Fruit fly (Drosophila melanogaster) whole organism, embryonic: ENCODE data around the gene goe.
A peak's percentile ranks its signal among the peaks of the same experiment; 100 is the strongest.

Experiments used
- Atf6 ChIP-seq: fragments of 200-800 bp; sonication (Bioruptor generic); IDR thresholded peaks from 2 replicates; pipeline ENCODE4 v1.3.6; 2022; ENCODE audit warnings: missing biosample characterization, missing genetic modification characterization
- CG11093 ChIP-seq: fragments of 200-800 bp; sonication (Bioruptor generic); IDR thresholded peaks from 3 replicates; pipeline ENCODE4 v1.3.6; 2022; ENCODE audit warnings: missing biosample characterization, missing genetic modification characterization
- CG11247 ChIP-seq: fragments of 200-800 bp; sonication (Bioruptor generic); IDR thresholded peaks from 2 replicates; pipeline ENCODE4 v1.3.6; 2022; ENCODE audit warnings: missing biosample characterization, missing genetic modification characterization
- CG11456 ChIP-seq: fragments of 200-800 bp; sonication (Bioruptor generic); IDR thresholded peaks from 3 replicates; pipeline ENCODE4 v1.3.6; 2022; ENCODE audit warnings: missing biosample characterization, missing genetic modification characterization
- CG11504 ChIP-seq: fragments of 200-800 bp; sonication (Bioruptor generic); optimal IDR thresholded peaks from 3 replicates; lab custom pipeline; 2019; ENCODE audit warnings: missing biosample characterization, mild to moderate bottlenecking, missing genetic modification characterization, moderate library complexity
- CG13775 ChIP-seq: fragments of 200-800 bp; sonication (Bioruptor generic); optimal IDR thresholded peaks from 3 replicates; lab custom pipeline; 2017; ENCODE audit warnings: missing biosample characterization, mild to moderate bottlenecking, missing genetic modification characterization
- CG15011 ChIP-seq: fragments of 200-800 bp; sonication (Bioruptor generic); optimal IDR thresholded peaks from 3 replicates; lab custom pipeline; 2018; ENCODE audit warnings: missing biosample characterization, mild to moderate bottlenecking, missing genetic modification characterization
- CG15514 ChIP-seq: fragments of 200-800 bp; sonication (Bioruptor generic); optimal IDR thresholded peaks from 3 replicates; lab custom pipeline; 2017; ENCODE audit warnings: missing biosample characterization, missing genetic modification characterization, mild to moderate bottlenecking, moderate library complexity, missing genetic modification reagents
- CG15696 ChIP-seq: fragments of 200-800 bp; sonication (Bioruptor generic); optimal IDR thresholded peaks from 2 replicates; lab custom pipeline; 2019; ENCODE audit warnings: missing biosample characterization, mild to moderate bottlenecking, missing genetic modification characterization, moderate library complexity
- CG18262 ChIP-seq: fragments of 200-800 bp; optimal IDR thresholded peaks from 3 replicates; lab custom pipeline; 2019; ENCODE audit warnings: missing biosample characterization, mild to moderate bottlenecking, missing genetic modification characterization, moderate library complexity
- CG1832 ChIP-seq: fragments of 200-800 bp; sonication (Bioruptor generic); optimal IDR thresholded peaks from 2 replicates; lab custom pipeline; 2017; ENCODE audit warnings: missing biosample characterization, mild to moderate bottlenecking, missing genetic modification characterization, inconsistent platforms
- CG2712 ChIP-seq: fragments of 200-800 bp; optimal IDR thresholded peaks from 3 replicates; lab custom pipeline; 2019; ENCODE audit warnings: missing biosample characterization, mild to moderate bottlenecking, missing genetic modification characterization, moderate library complexity
- CG3163 ChIP-seq: fragments of 200-800 bp; sonication (Bioruptor generic); optimal IDR thresholded peaks from 3 replicates; lab custom pipeline; 2016; ENCODE audit warnings: missing biosample characterization, missing genetic modification characterization
- CG3838 ChIP-seq: fragments of 200-800 bp; sonication (Bioruptor generic); optimal IDR thresholded peaks from 3 replicates; lab custom pipeline; 2016; ENCODE audit warnings: missing biosample characterization, missing genetic modification characterization
- CG4854 ChIP-seq: fragments of 200-800 bp; sonication (Bioruptor generic); optimal IDR thresholded peaks from 2 replicates; lab custom pipeline; 2016; ENCODE audit warnings: missing biosample characterization, missing genetic modification characterization, inconsistent platforms
- CG6689 ChIP-seq: fragments of 200-800 bp; sonication (Bioruptor generic); IDR thresholded peaks from 2 replicates; pipeline ENCODE4 v1.3.6; 2022; ENCODE audit warnings: missing biosample characterization, missing genetic modification characterization
- CG6854 ChIP-seq: fragments of 200-800 bp; sonication (Bioruptor generic); optimal IDR thresholded peaks from 3 replicates; lab custom pipeline; 2017; ENCODE audit warnings: missing biosample characterization, mild to moderate bottlenecking, missing genetic modification characterization
- CG7987 ChIP-seq: fragments of 200-800 bp; sonication (Bioruptor generic); optimal IDR thresholded peaks from 2 replicates; lab custom pipeline; 2018; ENCODE audit warnings: missing biosample characterization, mild to moderate bottlenecking, missing genetic modification characterization, moderate library complexity
- CrebB ChIP-seq: fragments of 200-800 bp; sonication (Bioruptor generic); optimal IDR thresholded peaks from 3 replicates; lab custom pipeline; 2018; ENCODE audit warnings: missing biosample characterization, mild to moderate bottlenecking, missing genetic modification characterization
- Elba2 ChIP-seq: fragments of 200-800 bp; sonication (Bioruptor generic); optimal IDR thresholded peaks from 3 replicates; lab custom pipeline; 2016; ENCODE audit warnings: missing biosample characterization, missing genetic modification characterization
- Fer2 ChIP-seq: fragments of 200-800 bp; sonication (Bioruptor generic); optimal IDR thresholded peaks from 2 replicates; lab custom pipeline; 2018; ENCODE audit warnings: missing biosample characterization, mild to moderate bottlenecking, missing genetic modification characterization, moderate library complexity
- HHEX ChIP-seq: fragments of 200-800 bp; sonication (Bioruptor generic); optimal IDR thresholded peaks from 3 replicates; lab custom pipeline; 2017; ENCODE audit warnings: missing biosample characterization, mild to moderate bottlenecking, missing genetic modification characterization, missing genetic modification reagents
- Hr3 ChIP-seq: fragments of 200-800 bp; sonication (Bioruptor generic); optimal IDR thresholded peaks from 3 replicates; lab custom pipeline; 2016; ENCODE audit warnings: missing biosample characterization, missing genetic modification characterization
- Hr39 ChIP-seq: fragments of >200 bp; optimal IDR thresholded peaks from 2 replicates; lab custom pipeline; 2017
- Lpt ChIP-seq: fragments of >200 bp; optimal IDR thresholded peaks from 2 replicates; lab custom pipeline; 2018; ENCODE audit warnings: missing biosample characterization, missing genetic modification characterization
- MESR4 ChIP-seq: fragments of 200-800 bp; sonication (Bioruptor generic); optimal IDR thresholded peaks from 2 replicates; lab custom pipeline; 2018; ENCODE audit warnings: missing biosample characterization, mild to moderate bottlenecking, missing genetic modification characterization, moderate library complexity
- Max ChIP-seq: fragments of 200-800 bp; sonication (Bioruptor generic); optimal IDR thresholded peaks from 2 replicates; lab custom pipeline; 2016; ENCODE audit warnings: missing biosample characterization, mild to moderate bottlenecking, missing genetic modification characterization
- Oli ChIP-seq: fragments of 200-800 bp; sonication (Bioruptor generic); optimal IDR thresholded peaks from 2 replicates; lab custom pipeline; 2018; ENCODE audit warnings: missing biosample characterization, mild to moderate bottlenecking, missing genetic modification characterization, moderate library complexity
- Sox102F ChIP-seq: fragments of 200-800 bp; sonication (Bioruptor generic); optimal IDR thresholded peaks from 2 replicates; lab custom pipeline; 2018; ENCODE audit warnings: missing biosample characterization, mild to moderate bottlenecking, missing genetic modification characterization, moderate library complexity
- Ssrp ChIP-seq: fragments of 200-800 bp; sonication (Bioruptor generic); optimal IDR thresholded peaks from 2 replicates; lab custom pipeline; 2018; ENCODE audit warnings: missing biosample characterization, mild to moderate bottlenecking, missing genetic modification characterization, moderate library complexity
- TFAM ChIP-seq: fragments of 200-800 bp; sonication (Bioruptor generic); optimal IDR thresholded peaks from 2 replicates; lab custom pipeline; 2017; ENCODE audit warnings: missing biosample characterization, missing genetic modification characterization, inconsistent platforms
- bcd ChIP-seq: fragments of 200-800 bp; sonication (Bioruptor generic); optimal IDR thresholded peaks from 2 replicates; lab custom pipeline; 2017; ENCODE audit warnings: missing biosample characterization, mild to moderate bottlenecking, missing genetic modification characterization
- chn ChIP-seq: fragments of 200-800 bp; sonication (Bioruptor generic); optimal IDR thresholded peaks from 2 replicates; lab custom pipeline; 2016; ENCODE audit warnings: missing biosample characterization, missing genetic modification characterization
- dmrt11E ChIP-seq: fragments of 200-800 bp; sonication (Bioruptor generic); optimal IDR thresholded peaks from 3 replicates; lab custom pipeline; 2018; ENCODE audit warnings: missing biosample characterization, mild to moderate bottlenecking, missing genetic modification characterization, moderate library complexity
- dmrt99B ChIP-seq: fragments of 200-800 bp; sonication (Bioruptor generic); optimal IDR thresholded peaks from 2 replicates; lab custom pipeline; 2018; ENCODE audit warnings: missing biosample characterization, mild to moderate bottlenecking, missing genetic modification characterization, moderate library complexity
- gem ChIP-seq: fragments of 200-800 bp; sonication (Bioruptor generic); optimal IDR thresholded peaks from 2 replicates; lab custom pipeline; 2019; ENCODE audit warnings: missing biosample characterization, mild to moderate bottlenecking, missing genetic modification characterization, moderate library complexity
- gt ChIP-seq: fragments of 200-800 bp; sonication (Bioruptor generic); IDR thresholded peaks from 2 replicates; pipeline ENCODE4 v1.3.6; 2022; ENCODE audit warnings: missing biosample characterization, missing genetic modification characterization
- mirr ChIP-seq: fragments of 200-800 bp; sonication (Bioruptor generic); optimal IDR thresholded peaks from 3 replicates; lab custom pipeline; 2018; ENCODE audit warnings: missing biosample characterization, mild to moderate bottlenecking, missing genetic modification characterization
- nom ChIP-seq: fragments of 200-800 bp; sonication (Bioruptor generic); optimal IDR thresholded peaks from 2 replicates; lab custom pipeline; 2017; ENCODE audit warnings: missing biosample characterization, missing genetic modification characterization, mild to moderate bottlenecking, moderate library complexity, missing genetic modification reagents
- oc ChIP-seq: fragments of 200-800 bp; sonication (Bioruptor generic); optimal IDR thresholded peaks from 2 replicates; lab custom pipeline; 2018; ENCODE audit warnings: missing biosample characterization, mild to moderate bottlenecking, missing genetic modification characterization, moderate library complexity
- pan ChIP-seq, 4 experiments: fragments of >200 bp in 3 of 4; fragments of 200-800 bp in 1 of 4; sonication (Bioruptor generic) in 1 of 4; optimal IDR thresholded peaks in 3 of 4; IDR thresholded peaks in 1 of 4; 2 replicates each; pipeline versions ENCODE4 v1.3.6 to Lab custom; 2017 to 2022; ENCODE audit warnings: missing biosample characterization in 2 of 4, missing genetic modification characterization in 2 of 4, mixed read lengths in 1 of 4
- peb ChIP-seq: fragments of 200-800 bp; sonication (Bioruptor generic); IDR thresholded peaks from 2 replicates; pipeline ENCODE4 v1.3.6; 2022; ENCODE audit warnings: missing biosample characterization, missing genetic modification characterization
- scrt ChIP-seq: fragments of 200-800 bp; sonication (Bioruptor generic); optimal IDR thresholded peaks from 2 replicates; lab custom pipeline; 2018; ENCODE audit warnings: missing biosample characterization, mild to moderate bottlenecking, missing genetic modification characterization, moderate library complexity
- sqz ChIP-seq: fragments of 200-800 bp; sonication (Bioruptor generic); optimal IDR thresholded peaks from 3 replicates; lab custom pipeline; 2018; ENCODE audit warnings: missing biosample characterization, mild to moderate bottlenecking, missing genetic modification characterization
- stwl ChIP-seq: fragments of 200-800 bp; sonication (Bioruptor generic); optimal IDR thresholded peaks from 3 replicates; lab custom pipeline; 2018; ENCODE audit warnings: missing biosample characterization, mild to moderate bottlenecking, missing genetic modification characterization, moderate library complexity
- tap ChIP-seq: fragments of 200-800 bp; optimal IDR thresholded peaks from 3 replicates; lab custom pipeline; 2019; ENCODE audit warnings: missing biosample characterization, mild to moderate bottlenecking, missing genetic modification characterization, moderate library complexity
- tna ChIP-seq: fragments of 200-800 bp; sonication (Bioruptor generic); IDR thresholded peaks from 2 replicates; pipeline ENCODE4 v1.3.6; 2022; ENCODE audit warnings: missing biosample characterization, missing genetic modification characterization; ENCODE audit not compliant: partially characterized antibody
- toy ChIP-seq: fragments of 200-800 bp; sonication (Bioruptor generic); IDR thresholded peaks from 2 replicates; pipeline ENCODE4 v1.3.6; 2022; ENCODE audit warnings: missing biosample characterization, missing genetic modification characterization
- vnd ChIP-seq: fragments of 200-800 bp; sonication (Bioruptor generic); IDR thresholded peaks from 3 replicates; pipeline ENCODE4 v1.3.6; 2022; ENCODE audit warnings: missing biosample characterization, missing genetic modification characterization; ENCODE audit not compliant: partially characterized antibody
- zf30C ChIP-seq: fragments of 200-800 bp; sonication (Bioruptor generic); optimal IDR thresholded peaks from 3 replicates; lab custom pipeline; 2018; ENCODE audit warnings: missing biosample characterization, mild to moderate bottlenecking, missing genetic modification characterization
- zfh1 ChIP-seq: fragments of 200-800 bp; sonication (Bioruptor generic); IDR thresholded peaks from 3 replicates; pipeline ENCODE4 v1.3.6; 2022; ENCODE audit warnings: missing biosample characterization, missing genetic modification characterization

Gene goe

DNA sequence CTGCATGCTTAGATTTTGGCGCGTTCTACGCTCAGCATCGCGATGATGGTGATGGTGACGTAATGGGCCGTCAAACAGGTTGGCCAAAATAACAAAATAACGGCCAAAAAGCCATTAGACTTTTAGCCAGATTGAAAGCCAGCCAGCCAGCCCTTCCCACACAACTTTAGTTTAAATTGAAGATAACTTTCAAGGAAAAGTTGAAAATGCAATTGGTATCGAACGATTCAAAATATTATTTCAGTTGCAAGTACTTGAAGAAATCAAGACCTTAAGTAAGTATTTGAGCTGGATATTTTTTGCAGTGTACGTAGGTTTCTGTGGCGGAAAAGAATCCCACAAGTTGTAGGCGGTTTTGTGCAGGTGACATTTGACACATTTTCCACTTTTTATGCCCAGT lies 29.3 kb upstream of the goe start (continued):
- TF ChIP-seq CG15696 (tag; lab: Kevin White, UChicago) (no peak), HHEX (GFP tag; lab: Kevin White, UChicago) (peak; percentile 29), zf30C (GFP tag; lab: Kevin White, UChicago) (no peak), MESR4 (GFP tag; lab: Kevin White, UChicago) (no peak), Oli (peak; percentile 8), CG11504 (tag; lab: Kevin White, UChicago) (peak; percentile 37), CG3163 (GFP tag; lab: Kevin White, UChicago) (no peak), gt (GFP tag; lab: Robert Waterston, UW) (no peak), vnd (GFP tag; lab: Robert Waterston, UW) (no peak), Fer2 (tag; lab: Kevin White, UChicago) (no peak), dmrt99B (peak; percentile 25), tap (no peak), Hr3 (GFP tag; lab: Kevin White, UChicago) (no peak), zfh1 (no peak), Sox102F (GFP tag; lab: Kevin White, UChicago) (peak; percentile 10), scrt (GFP tag; lab: Kevin White, UChicago) (peak; percentile 16), TFAM (GFP tag; lab: Kevin White, UChicago) (no peak), oc (no peak), CG11093 (no peak), Atf6 (GFP tag; lab: Robert Waterston, UW) (peak; percentile 59), CG15514 (GFP tag; lab: Kevin White, UChicago) (peak; percentile 34), bcd (GFP tag; lab: Kevin White, UChicago) (no peak), gem (peak; percentile 51), CG7987 (GFP tag; lab: Kevin White, UChicago) (no peak), sqz (GFP tag; lab: Kevin White, UChicago) (no peak), CG15011 (no peak), chn (GFP tag; lab: Kevin White, UChicago) (peak; percentile 35), Max (GFP tag; lab: Kevin White, UChicago) (no peak), CG11247 (GFP tag; lab: Robert Waterston, UW) (no peak), CG6689 (peak; percentile 50; the same call in 1 of the 2 replicates), CG11456 (peak; percentile 55; the same call in 1 of the 3 replicates), CG13775 (GFP tag; lab: Kevin White, UChicago) (no peak), toy (GFP tag; lab: Robert Waterston, UW) (no peak), CG18262 (tag; lab: Kevin White, UChicago) (no peak), mirr (GFP tag; lab: Kevin White, UChicago) (no peak), tna (GFP tag; lab: Robert Waterston, UW) (no peak), CG3838 (GFP tag; lab: Kevin White, UChicago) (no peak), Ssrp (tag; lab: Kevin White, UChicago) (no peak), dmrt11E (tag; lab: Kevin White, UChicago) (no peak), nom (GFP tag; lab: Kevin White, UChicago) (no peak), peb (no peak), Hr39 (lab: Kevin White, UChicago) (no peak), Elba2 (GFP tag; lab: Kevin White, UChicago) (no peak), CG2712 (tag; lab: Kevin White, UChicago) (peak; percentile 11), CrebB (tag; lab: Kevin White, UChicago) (no peak), CG1832 (GFP tag; lab: Kevin White, UChicago) (no peak), CG4854 (GFP tag; lab: Kevin White, UChicago) (no peak), CG6854 (no peak), Lpt (no peak), pan (optimal IDR thresholded peaks at IDR 0.05; lab: Kevin White, UChicago) (no peak), pan (GFP tag; optimal IDR thresholded peaks at IDR 0.05 in 1 of 2, IDR thresholded peaks at IDR 0.05 in 1 of 2) (no peak), stwl (tag; lab: Kevin White, UChicago) (no peak)
